Worm (Caenorhabditis elegans) whole organism, midembryonic: ENCODE measurements around the gene F20B6.4.

Experiments
- T22C8.4 ChIP-seq: fragments of 200-800 bp; sonication (Bioruptor generic); IDR thresholded peaks from 2 replicates; pipeline ENCODE4 v1.3.6; 2022; ENCODE audit warnings: missing genetic modification characterization, missing compliant biosample characterization
- cog-1 ChIP-seq: sonication (generic microtip); optimal IDR thresholded peaks from 2 replicates; lab custom pipeline; 2016; ENCODE audit warnings: missing genetic modification characterization, missing compliant biosample characterization
- flt-1 ChIP-seq: fragments of 200-800 bp; sonication (Bioruptor generic); IDR thresholded peaks from 2 replicates; pipeline ENCODE4 v1.3.6; 2022; ENCODE audit warnings: missing genetic modification characterization, missing compliant biosample characterization
- klf-2 ChIP-seq: fragments of 200-800 bp; sonication (Bioruptor generic); conservative IDR thresholded peaks from 2 replicates; pipeline ENCODE4 v1.3.6; 2022; ENCODE audit warnings: missing genetic modification reagents, missing genetic modification characterization, missing compliant biosample characterization
- med-1 ChIP-seq: sonication (generic microtip); optimal IDR thresholded peaks from 2 replicates; lab custom pipeline; 2017; ENCODE audit warnings: missing genetic modification characterization, mild to moderate bottlenecking, missing compliant biosample characterization, antibody characterized with exemption, missing genetic modification reagents; ENCODE audit not compliant: insufficient read depth
- ref-1 ChIP-seq: fragments of 200-800 bp; sonication (Bioruptor generic); conservative IDR thresholded peaks from 2 replicates; pipeline ENCODE4 v1.3.6; 2022; ENCODE audit warnings: missing genetic modification reagents, missing genetic modification characterization, missing compliant biosample characterization
- tab-1 ChIP-seq: fragments of 200-800 bp; sonication (Bioruptor generic); IDR thresholded peaks from 2 replicates; pipeline ENCODE4 v1.3.6; 2022; ENCODE audit warnings: missing genetic modification characterization, missing compliant biosample characterization
- ztf-23 ChIP-seq: fragments of 200-800 bp; sonication (Bioruptor generic); IDR thresholded peaks from 2 replicates; pipeline ENCODE4 v1.3.6; 2022; ENCODE audit warnings: missing genetic modification reagents, missing genetic modification characterization, missing compliant biosample characterization
- ztf-29 ChIP-seq: fragments of 200-800 bp; sonication (Bioruptor generic); IDR thresholded peaks from 2 replicates; pipeline ENCODE4 v1.3.6; 2022; ENCODE audit warnings: missing genetic modification reagents, missing genetic modification characterization, missing compliant biosample characterization

Gene F20B6.4

DNA sequence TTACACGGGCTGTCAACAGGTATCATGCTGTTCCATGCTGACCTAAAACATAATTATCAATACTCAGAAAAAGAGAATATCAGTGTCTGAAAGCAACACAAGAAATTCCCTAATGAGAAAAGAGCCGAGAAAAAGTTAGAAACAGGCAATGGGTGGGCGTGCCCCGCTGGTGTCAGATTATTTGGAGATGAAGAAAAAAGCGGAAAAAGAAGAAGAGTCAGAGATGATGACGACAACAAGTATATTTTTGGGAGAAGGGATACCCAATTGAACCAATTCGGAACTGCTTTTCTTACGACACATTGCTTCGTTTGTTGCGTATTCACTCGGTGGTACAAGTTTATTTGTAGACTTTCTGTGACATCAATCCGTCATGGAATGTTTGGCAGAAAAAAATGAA lies at the start of gene F20B6.4:
F20B6.4 (minus strand) TSS at position 101 of the 400 bp plus-strand sequence.
- no peak for TF ChIP-seq cog-1 (tag; lab: Kevin White, UChicago)
- no peak for TF ChIP-seq ref-1 (GFP tag; lab: Robert Waterston, UW)
- no peak for TF ChIP-seq flt-1 (GFP tag; lab: Robert Waterston, UW)
- TF ChIP-seq med-1 = no peak
- TF ChIP-seq ztf-23 (GFP tag; lab: Robert Waterston, UW) = no peak
- no peak for TF ChIP-seq T22C8.4 (GFP tag; lab: Robert Waterston, UW)
- no peak for TF ChIP-seq tab-1 (GFP tag; lab: Robert Waterston, UW)
- TF ChIP-seq ztf-29 (GFP tag; lab: Robert Waterston, UW) = no peak
- TF ChIP-seq klf-2 = no peak

DNA sequence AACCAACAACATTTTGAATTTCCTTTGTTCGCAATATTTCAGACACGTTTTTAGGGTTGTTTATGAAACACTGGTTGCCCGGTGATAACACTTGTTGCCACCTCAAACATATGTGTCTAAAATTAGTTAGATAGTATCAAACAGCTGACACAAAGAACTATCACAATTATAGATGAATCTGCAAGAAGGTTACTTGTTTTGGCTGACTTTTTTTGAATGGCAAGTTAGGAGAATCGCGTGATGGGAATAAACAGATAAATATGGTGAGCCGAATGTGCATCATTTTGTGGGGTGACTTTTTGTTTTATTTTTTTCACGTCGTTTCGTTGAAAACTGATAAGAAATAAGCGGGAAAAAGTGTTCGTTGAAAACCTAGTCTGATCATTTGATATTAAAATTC lies 48.8 kb upstream of the F20B6.4 start:
- TF ChIP-seq cog-1 (tag; lab: Kevin White, UChicago) (no peak), T22C8.4 (GFP tag; lab: Robert Waterston, UW) (no peak), med-1 (no peak), flt-1 (GFP tag; lab: Robert Waterston, UW) (no peak), ztf-23 (GFP tag; lab: Robert Waterston, UW) (no peak), ref-1 (GFP tag; lab: Robert Waterston, UW) (no peak), ztf-29 (GFP tag; lab: Robert Waterston, UW) (no peak), klf-2 (no peak)

DNA sequence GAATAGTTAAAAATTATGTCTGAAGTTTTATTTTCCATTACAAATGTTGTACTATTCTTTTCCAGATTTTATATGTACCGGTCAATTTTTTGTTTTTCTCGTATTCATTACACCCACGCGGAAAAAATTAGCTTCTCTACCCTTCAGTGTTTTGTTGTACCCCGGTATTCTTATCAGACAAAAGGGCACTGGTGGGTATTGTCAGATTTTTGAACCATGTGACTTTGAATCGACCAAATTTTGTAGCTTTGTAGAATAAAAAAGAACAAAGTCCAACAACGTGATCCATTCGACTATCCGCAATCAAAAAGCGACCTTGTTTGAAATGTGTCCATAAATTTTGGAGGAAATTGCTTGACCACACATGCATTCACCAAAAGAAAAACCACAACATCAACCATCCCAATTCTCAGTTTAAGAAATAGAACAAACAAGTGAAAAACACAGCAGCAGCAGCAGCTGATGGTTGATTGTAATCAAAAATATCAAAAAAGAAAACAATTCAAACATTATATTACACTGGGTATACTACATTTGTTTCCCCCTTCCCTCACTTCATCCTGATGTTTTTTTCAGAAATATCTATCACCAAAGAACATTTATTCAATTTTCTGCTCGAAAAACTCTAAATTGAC lies 48.3 kb upstream of the F20B6.4 start:
- TF ChIP-seq T22C8.4 (GFP tag; lab: Robert Waterston, UW) (no peak), ztf-23 (GFP tag; lab: Robert Waterston, UW) (no peak), cog-1 (tag; lab: Kevin White, UChicago) (no peak), med-1 (no peak), tab-1 (GFP tag; lab: Robert Waterston, UW) (no peak), flt-1 (GFP tag; lab: Robert Waterston, UW) (no peak), ref-1 (GFP tag; lab: Robert Waterston, UW) (no peak), ztf-29 (GFP tag; lab: Robert Waterston, UW) (no peak), klf-2 (no peak)

DNA sequence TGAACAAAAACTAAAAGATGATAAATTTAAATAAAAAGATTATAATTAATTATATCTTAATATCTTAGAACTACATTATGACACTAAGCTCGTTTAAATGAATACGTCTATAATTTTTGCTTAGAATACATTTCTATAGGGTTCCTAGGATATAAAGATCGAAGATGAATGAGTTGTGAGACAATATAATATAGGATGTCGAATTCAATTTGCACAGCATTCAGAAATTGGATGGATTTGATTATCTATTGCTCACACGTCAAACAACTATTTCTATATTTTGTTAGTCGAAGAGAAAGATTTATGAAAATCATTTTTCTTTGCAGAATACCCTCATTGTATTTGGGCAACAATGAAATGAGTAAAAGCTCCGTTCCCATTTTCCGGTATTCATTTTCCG lies 42.6 kb upstream of the F20B6.4 start:
- no peak for TF ChIP-seq med-1
- no peak for TF ChIP-seq ztf-29 (GFP tag; lab: Robert Waterston, UW)
- no peak for TF ChIP-seq ztf-23 (GFP tag; lab: Robert Waterston, UW)
- no peak for TF ChIP-seq cog-1 (tag; lab: Kevin White, UChicago)
- no peak for TF ChIP-seq tab-1 (GFP tag; lab: Robert Waterston, UW)
- no peak for TF ChIP-seq flt-1 (GFP tag; lab: Robert Waterston, UW)
- no peak for TF ChIP-seq ref-1 (GFP tag; lab: Robert Waterston, UW)
- no peak for TF ChIP-seq klf-2
- no peak for TF ChIP-seq T22C8.4 (GFP tag; lab: Robert Waterston, UW)

DNA sequence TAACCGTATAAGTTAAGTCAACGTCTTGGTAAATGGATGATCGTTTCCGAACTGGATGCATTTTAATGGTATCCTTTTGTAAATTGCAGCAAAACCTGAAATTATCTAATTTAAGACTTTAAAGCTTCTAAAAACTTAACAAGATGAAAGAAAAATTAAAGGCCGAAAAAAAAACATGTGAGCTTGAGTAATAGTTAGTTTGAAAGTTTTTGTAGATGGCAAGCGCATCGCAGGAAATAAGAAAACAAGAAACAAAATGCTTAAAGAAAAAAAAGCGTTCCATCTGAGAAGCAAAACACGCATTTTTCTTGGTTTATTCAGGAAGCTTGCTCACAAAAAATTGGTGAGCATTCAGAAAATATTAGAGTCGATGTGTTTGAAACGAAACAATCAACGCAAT lies 39.4 kb upstream of the F20B6.4 start, which contains the start of gene rab-37:
rab-37 (minus strand) TSS at position 101 of the 400 bp plus-strand sequence.
- no peak for TF ChIP-seq ref-1 (GFP tag; lab: Robert Waterston, UW)
- TF ChIP-seq ztf-23 (GFP tag; lab: Robert Waterston, UW) = no peak
- no peak for TF ChIP-seq tab-1 (GFP tag; lab: Robert Waterston, UW)
- no peak for TF ChIP-seq cog-1 (tag; lab: Kevin White, UChicago)
- TF ChIP-seq ztf-29 (GFP tag; lab: Robert Waterston, UW) = no peak
- TF ChIP-seq med-1 = no peak
- TF ChIP-seq klf-2 = no peak
- no peak for TF ChIP-seq flt-1 (GFP tag; lab: Robert Waterston, UW)
- TF ChIP-seq T22C8.4 (GFP tag; lab: Robert Waterston, UW) = no peak

DNA sequence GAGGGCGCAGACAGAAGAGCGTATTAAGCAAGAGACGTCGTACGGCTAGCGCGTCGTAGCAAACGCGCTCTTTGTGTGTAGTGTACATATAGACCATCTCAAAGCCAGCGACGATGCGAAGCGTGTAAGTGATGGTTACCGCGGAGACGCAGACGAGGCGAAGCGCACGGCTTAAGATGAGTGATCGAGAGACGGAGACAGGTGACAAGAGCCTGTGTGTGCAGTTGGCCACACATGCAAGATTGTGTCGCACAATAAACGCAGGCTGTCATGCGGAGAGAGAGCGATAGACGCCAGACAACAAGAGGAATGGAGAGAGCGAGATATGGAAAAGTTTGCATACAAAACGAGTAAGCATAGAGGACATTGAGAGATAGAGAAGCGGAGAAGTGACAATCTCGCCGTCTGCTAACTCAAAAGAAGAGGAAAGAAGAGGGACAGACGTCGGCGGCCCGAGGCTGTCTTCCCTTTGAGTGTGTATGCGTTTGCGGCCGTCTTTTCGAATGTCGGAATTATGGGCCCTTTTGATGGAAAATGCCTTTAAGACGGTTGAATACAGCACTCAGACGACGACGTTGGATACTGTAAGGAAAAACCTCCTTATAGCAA lies 26.6 kb upstream of the F20B6.4 start:
- TF ChIP-seq cog-1 (tag; lab: Kevin White, UChicago) (peak; percentile 36), ztf-23 (GFP tag; lab: Robert Waterston, UW) (0 out of 2 replicates have a peak, but pooled peaks have one; percentile 45), ref-1 (GFP tag; lab: Robert Waterston, UW) (no peak), tab-1 (GFP tag; lab: Robert Waterston, UW) (no peak), med-1 (no peak), klf-2 (no peak), ztf-29 (GFP tag; lab: Robert Waterston, UW) (peak; percentile 96), T22C8.4 (GFP tag; lab: Robert Waterston, UW) (no peak)

DNA sequence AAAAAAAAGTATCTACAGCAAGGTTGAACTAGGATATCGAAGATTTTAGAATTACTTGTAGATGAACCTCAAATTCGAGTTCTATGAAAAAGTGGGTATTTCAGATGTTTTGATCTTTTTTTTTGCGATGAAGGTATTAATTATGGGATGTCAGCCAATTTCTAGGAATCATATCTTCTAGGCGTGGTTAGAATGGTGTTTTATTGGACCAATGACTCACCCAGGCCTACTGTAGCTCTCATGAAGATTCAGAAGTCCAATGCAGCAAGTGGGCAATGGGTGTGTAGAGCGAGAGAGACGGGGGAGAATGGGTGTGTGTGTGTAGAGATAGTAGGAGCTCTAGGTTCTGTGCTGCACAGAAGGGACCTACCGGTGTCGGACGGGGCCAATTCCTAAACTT lies 25.9 kb upstream of the F20B6.4 start:
- TF ChIP-seq med-1 = no peak
- no peak for TF ChIP-seq ref-1 (GFP tag; lab: Robert Waterston, UW)
- 0 out of 2 replicates have a peak, but pooled peaks have one; percentile 17 for TF ChIP-seq flt-1 (GFP tag; lab: Robert Waterston, UW)
- 0 out of 2 replicates have a peak, but pooled peaks have one; percentile 26 for TF ChIP-seq ztf-23 (GFP tag; lab: Robert Waterston, UW)

DNA sequence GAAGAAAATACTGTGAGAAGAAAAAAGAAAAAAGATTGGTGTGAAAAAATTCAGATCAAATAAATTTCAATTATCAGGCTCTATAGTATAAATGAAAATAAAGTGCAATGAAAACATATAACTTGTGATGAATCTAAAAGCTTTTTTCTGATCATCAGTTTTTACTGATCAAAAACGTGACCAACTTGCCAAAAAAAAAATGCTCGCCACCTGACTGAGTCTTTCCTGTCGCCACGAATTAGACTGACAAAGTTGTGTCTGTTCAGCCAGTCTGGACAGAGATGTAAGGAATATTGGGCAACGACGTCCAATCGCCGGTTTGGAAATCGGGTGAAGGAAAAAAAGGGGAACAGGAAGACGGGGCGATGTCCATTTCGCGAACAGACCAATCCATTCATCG lies 23.2 kb upstream of the F20B6.4 start:
- TF ChIP-seq tab-1 (GFP tag; lab: Robert Waterston, UW) (no peak), ztf-23 (GFP tag; lab: Robert Waterston, UW) (no peak), ref-1 (GFP tag; lab: Robert Waterston, UW) (no peak)

DNA sequence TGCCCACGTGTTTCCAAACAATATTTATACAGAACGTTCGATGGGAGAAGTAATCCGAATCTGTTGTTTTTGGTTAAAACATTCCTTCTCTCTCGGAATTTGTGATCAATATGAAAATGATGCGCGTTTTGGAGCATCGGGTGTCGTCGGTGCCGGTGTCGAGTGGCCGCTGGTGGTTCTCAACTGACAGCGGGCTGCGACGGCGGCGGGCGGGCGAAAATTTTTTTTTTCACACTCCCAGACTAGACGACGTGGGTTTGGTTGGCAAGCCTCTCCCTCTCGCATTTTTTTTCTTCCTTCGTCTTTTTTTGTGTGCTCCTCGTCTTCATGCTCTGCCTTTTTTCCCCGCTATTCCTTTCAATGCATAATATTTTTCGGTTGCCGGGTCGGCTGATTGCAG lies 21.8 kb upstream of the F20B6.4 start, which contains the start of gene W01H2.2:
W01H2.2 (minus strand) TSS at position 285 of the 400 bp plus-strand sequence.
- TF ChIP-seq ztf-23 (GFP tag; lab: Robert Waterston, UW) = no peak
- TF ChIP-seq ztf-29 (GFP tag; lab: Robert Waterston, UW) = no peak
- no peak for TF ChIP-seq ref-1 (GFP tag; lab: Robert Waterston, UW)
- no peak for TF ChIP-seq klf-2
- TF ChIP-seq T22C8.4 (GFP tag; lab: Robert Waterston, UW) = no peak
- no peak for TF ChIP-seq flt-1 (GFP tag; lab: Robert Waterston, UW)
- TF ChIP-seq tab-1 (GFP tag; lab: Robert Waterston, UW) = no peak
- TF ChIP-seq cog-1 (tag; lab: Kevin White, UChicago) = no peak
